Fruit fly (Drosophila melanogaster) whole organism, embryonic: Measurements from ENCODE around the gene CG14205.

Experiments used
- B-H2 ChIP-seq: fragments of 200-800 bp; sonication (Bioruptor generic); optimal IDR thresholded peaks from 2 replicates; lab custom pipeline; 2018; ENCODE audit warnings: missing biosample characterization, mild to moderate bottlenecking, missing genetic modification characterization
- Bgb ChIP-seq: fragments of 200-800 bp; sonication (Bioruptor generic); IDR thresholded peaks from 2 replicates; pipeline ENCODE4 v1.3.6; 2022; ENCODE audit warnings: missing biosample characterization, missing genetic modification characterization; ENCODE audit not compliant: partially characterized antibody
- BtbVII ChIP-seq: fragments of 200-800 bp; sonication (Bioruptor generic); optimal IDR thresholded peaks from 3 replicates; lab custom pipeline; 2017; ENCODE audit warnings: missing biosample characterization, mild to moderate bottlenecking, missing genetic modification characterization
- CG10209 ChIP-seq: fragments of 200-800 bp; sonication (Bioruptor generic); optimal IDR thresholded peaks from 3 replicates; lab custom pipeline; 2017; ENCODE audit warnings: missing biosample characterization, mild to moderate bottlenecking, missing genetic modification characterization, missing genetic modification reagents
- CG10321 ChIP-seq: fragments of 200-800 bp; sonication (Bioruptor generic); IDR thresholded peaks from 2 replicates; pipeline ENCODE4 v1.3.6; 2022; ENCODE audit warnings: missing biosample characterization, missing genetic modification characterization
- CG10979 ChIP-seq: fragments of 200-800 bp; sonication (Bioruptor generic); optimal IDR thresholded peaks from 2 replicates; lab custom pipeline; 2018; ENCODE audit warnings: missing biosample characterization, mild to moderate bottlenecking, missing genetic modification characterization, moderate library complexity
- CG12219 ChIP-seq: fragments of 200-800 bp; sonication (Bioruptor generic); optimal IDR thresholded peaks from 3 replicates; lab custom pipeline; 2018; ENCODE audit warnings: missing biosample characterization, mild to moderate bottlenecking, missing genetic modification characterization
- CG1647 ChIP-seq: fragments of 200-800 bp; sonication (Bioruptor generic); optimal IDR thresholded peaks from 3 replicates; lab custom pipeline; 2016; ENCODE audit warnings: missing biosample characterization, missing genetic modification characterization
- CG16813 ChIP-seq: fragments of 200-800 bp; sonication (Bioruptor generic); IDR thresholded peaks from 3 replicates; pipeline ENCODE4 v1.3.6; 2022; ENCODE audit warnings: missing biosample characterization, missing genetic modification characterization; ENCODE audit not compliant: partially characterized antibody
- CG18262 ChIP-seq: fragments of 200-800 bp; optimal IDR thresholded peaks from 3 replicates; lab custom pipeline; 2019; ENCODE audit warnings: missing biosample characterization, mild to moderate bottlenecking, missing genetic modification characterization, moderate library complexity
- CG2712 ChIP-seq: fragments of 200-800 bp; optimal IDR thresholded peaks from 3 replicates; lab custom pipeline; 2019; ENCODE audit warnings: missing biosample characterization, mild to moderate bottlenecking, missing genetic modification characterization, moderate library complexity
- CG2875 ChIP-seq: fragments of 200-800 bp; sonication (Bioruptor generic); optimal IDR thresholded peaks from 2 replicates; lab custom pipeline; 2017; ENCODE audit warnings: missing biosample characterization, mild to moderate bottlenecking, missing genetic modification characterization, missing genetic modification reagents
- CG31388 ChIP-seq: fragments of 200-800 bp; sonication (Bioruptor generic); optimal IDR thresholded peaks from 2 replicates; lab custom pipeline; 2016; ENCODE audit warnings: missing biosample characterization, missing genetic modification characterization
- CG34376 ChIP-seq: fragments of 200-800 bp; sonication (Bioruptor generic); optimal IDR thresholded peaks from 2 replicates; lab custom pipeline; 2018; ENCODE audit warnings: missing biosample characterization, mild to moderate bottlenecking, missing genetic modification characterization
- CG34422 ChIP-seq: fragments of 200-800 bp; sonication (Bioruptor generic); IDR thresholded peaks from 3 replicates; pipeline ENCODE4 v1.3.6; 2022; ENCODE audit warnings: missing biosample characterization, missing genetic modification characterization
- CG7928 ChIP-seq: fragments of 200-800 bp; sonication (Bioruptor generic); optimal IDR thresholded peaks from 2 replicates; lab custom pipeline; 2017; ENCODE audit warnings: missing biosample characterization, mild to moderate bottlenecking, missing genetic modification characterization
- CG7963 ChIP-seq: fragments of 200-800 bp; sonication (Bioruptor generic); IDR thresholded peaks from 3 replicates; pipeline ENCODE4 v1.3.6; 2022; ENCODE audit warnings: missing biosample characterization, missing genetic modification characterization; ENCODE audit not compliant: partially characterized antibody
- CoRest ChIP-seq: fragments of 200-800 bp; sonication (Bioruptor generic); optimal IDR thresholded peaks from 3 replicates; lab custom pipeline; 2018; ENCODE audit warnings: missing biosample characterization, mild to moderate bottlenecking, missing genetic modification characterization, moderate library complexity
- D19B ChIP-seq: fragments of 200-800 bp; sonication (Bioruptor generic); optimal IDR thresholded peaks from 2 replicates; lab custom pipeline; 2017; ENCODE audit warnings: missing biosample characterization, mild to moderate bottlenecking, missing genetic modification characterization
- Fer3 ChIP-seq: fragments of 200-800 bp; sonication (Bioruptor generic); optimal IDR thresholded peaks from 2 replicates; lab custom pipeline; 2018; ENCODE audit warnings: missing biosample characterization, mild to moderate bottlenecking, missing genetic modification characterization, moderate library complexity
- Gug ChIP-seq: fragments of 200-800 bp; sonication (Bioruptor generic); IDR thresholded peaks from 4 replicates; pipeline ENCODE4 v1.3.6; 2022; ENCODE audit warnings: missing biosample characterization, missing genetic modification characterization
- HLH4C ChIP-seq: fragments of 200-800 bp; sonication (Bioruptor generic); IDR thresholded peaks from 3 replicates; pipeline ENCODE4 v1.3.6; 2022; ENCODE audit warnings: missing biosample characterization, missing genetic modification characterization; ENCODE audit not compliant: partially characterized antibody
- Optix ChIP-seq: fragments of 200-800 bp; sonication (Bioruptor generic); IDR thresholded peaks from 3 replicates; pipeline ENCODE4 v1.3.6; 2022; ENCODE audit warnings: missing biosample characterization, missing genetic modification characterization
- Scr ChIP-seq: fragments of 200-800 bp; sonication (Bioruptor generic); IDR thresholded peaks from 2 replicates; pipeline ENCODE4 v1.3.6; 2022; ENCODE audit warnings: missing biosample characterization, missing genetic modification characterization; ENCODE audit not compliant: partially characterized antibody
- Sox102F ChIP-seq: fragments of 200-800 bp; sonication (Bioruptor generic); optimal IDR thresholded peaks from 2 replicates; lab custom pipeline; 2018; ENCODE audit warnings: missing biosample characterization, mild to moderate bottlenecking, missing genetic modification characterization, moderate library complexity
- Ssrp ChIP-seq: fragments of 200-800 bp; sonication (Bioruptor generic); optimal IDR thresholded peaks from 2 replicates; lab custom pipeline; 2018; ENCODE audit warnings: missing biosample characterization, mild to moderate bottlenecking, missing genetic modification characterization, moderate library complexity
- Usf ChIP-seq: fragments of 200-800 bp; sonication (Bioruptor generic); optimal IDR thresholded peaks from 2 replicates; lab custom pipeline; 2017; ENCODE audit warnings: missing genotype, missing biosample characterization, missing genetic modification characterization
- ab ChIP-seq: fragments of 200-800 bp; sonication (Bioruptor generic); optimal IDR thresholded peaks from 2 replicates; lab custom pipeline; 2016; ENCODE audit warnings: missing biosample characterization, missing genetic modification characterization
- croc ChIP-seq: fragments of 200-800 bp; sonication (Bioruptor generic); conservative IDR thresholded peaks from 3 replicates; pipeline ENCODE4 v1.3.6; 2022; ENCODE audit warnings: missing biosample characterization, missing genetic modification characterization
- da ChIP-seq: fragments of 200-800 bp; sonication (Bioruptor generic); optimal IDR thresholded peaks from 2 replicates; lab custom pipeline; 2016; ENCODE audit warnings: missing biosample characterization, missing genetic modification characterization
- dati ChIP-seq: fragments of 200-800 bp; sonication (Bioruptor generic); IDR thresholded peaks from 2 replicates; pipeline ENCODE4 v1.3.6; 2022; ENCODE audit warnings: missing biosample characterization, missing genetic modification characterization
- dmrt99B ChIP-seq: fragments of 200-800 bp; sonication (Bioruptor generic); optimal IDR thresholded peaks from 2 replicates; lab custom pipeline; 2018; ENCODE audit warnings: missing biosample characterization, mild to moderate bottlenecking, missing genetic modification characterization, moderate library complexity
- hb ChIP-seq: fragments of 200-800 bp; sonication (Bioruptor generic); IDR thresholded peaks from 3 replicates; pipeline ENCODE4 v1.3.6; 2022; ENCODE audit warnings: missing biosample characterization, missing genetic modification characterization; ENCODE audit not compliant: partially characterized antibody
- her ChIP-seq: fragments of 200-800 bp; sonication (Bioruptor generic); optimal IDR thresholded peaks from 2 replicates; lab custom pipeline; 2016; ENCODE audit warnings: missing biosample characterization, missing genetic modification characterization
- ind ChIP-seq: fragments of 200-800 bp; sonication (Bioruptor generic); optimal IDR thresholded peaks from 3 replicates; lab custom pipeline; 2016; ENCODE audit warnings: missing biosample characterization, missing genetic modification characterization
- inv ChIP-seq: fragments of 200-800 bp; sonication (Bioruptor generic); IDR thresholded peaks from 2 replicates; pipeline ENCODE4 v1.3.6; 2022; ENCODE audit warnings: missing biosample characterization, missing genetic modification characterization; ENCODE audit not compliant: partially characterized antibody
- ken ChIP-seq: fragments of 200-800 bp; sonication (Bioruptor generic); IDR thresholded peaks from 3 replicates; pipeline ENCODE4 v1.3.6; 2022; ENCODE audit warnings: missing biosample characterization, missing genetic modification characterization
- lilli ChIP-seq: fragments of 200-800 bp; sonication (Bioruptor generic); optimal IDR thresholded peaks from 3 replicates; lab custom pipeline; 2016; ENCODE audit warnings: missing biosample characterization, missing genetic modification characterization
- nau ChIP-seq: fragments of 200-800 bp; sonication (Bioruptor generic); optimal IDR thresholded peaks from 3 replicates; lab custom pipeline; 2017; ENCODE audit warnings: missing biosample characterization, mild to moderate bottlenecking, missing genetic modification characterization, missing genetic modification reagents
- nmo ChIP-seq: fragments of 200-800 bp; sonication (Bioruptor generic); optimal IDR thresholded peaks from 2 replicates; lab custom pipeline; 2018; ENCODE audit warnings: missing biosample characterization, mild to moderate bottlenecking, missing genetic modification characterization, moderate library complexity
- org-1 ChIP-seq: fragments of 200-800 bp; sonication (Bioruptor generic); optimal IDR thresholded peaks from 2 replicates; lab custom pipeline; 2017; ENCODE audit warnings: missing biosample characterization, missing genetic modification characterization
- phol ChIP-seq: fragments of 200-800 bp; sonication (Bioruptor generic); optimal IDR thresholded peaks from 3 replicates; lab custom pipeline; 2018; ENCODE audit warnings: missing biosample characterization, mild to moderate bottlenecking, missing genetic modification characterization, moderate library complexity
- row ChIP-seq: fragments of 200-800 bp; sonication (Bioruptor generic); IDR thresholded peaks from 3 replicates; pipeline ENCODE4 v1.3.6; 2022; ENCODE audit warnings: missing biosample characterization, missing genetic modification characterization
- sc ChIP-seq, 3 experiments: fragments of >200 bp in 2 of 3; fragments of 200-800 bp in 1 of 3; sonication (Bioruptor generic) in 1 of 3; optimal IDR thresholded peaks; 2 replicates in 2 of 3; 3 replicates in 1 of 3; lab custom pipeline; 2017; ENCODE audit warnings: mild to moderate bottlenecking in 1 of 3, missing biosample characterization in 1 of 3, missing genetic modification characterization in 1 of 3, missing genetic modification reagents in 1 of 3
- sd ChIP-seq: fragments of 200-800 bp; sonication (Bioruptor generic); optimal IDR thresholded peaks from 3 replicates; lab custom pipeline; 2018; ENCODE audit warnings: missing biosample characterization, mild to moderate bottlenecking, missing genetic modification characterization, moderate library complexity
- seq ChIP-seq: fragments of 200-800 bp; sonication (Bioruptor generic); IDR thresholded peaks from 2 replicates; pipeline ENCODE4 v1.3.6; 2022; ENCODE audit warnings: missing biosample characterization, missing genetic modification characterization
- trem ChIP-seq: fragments of 200-800 bp; optimal IDR thresholded peaks from 3 replicates; lab custom pipeline; 2019; ENCODE audit warnings: missing biosample characterization, mild to moderate bottlenecking, missing genetic modification characterization, moderate library complexity
- unpg ChIP-seq: fragments of 200-800 bp; sonication (Bioruptor generic); optimal IDR thresholded peaks from 3 replicates; lab custom pipeline; 2018; ENCODE audit warnings: missing biosample characterization, mild to moderate bottlenecking, missing genetic modification characterization, moderate library complexity
- vvl ChIP-seq: fragments of 200-800 bp; sonication (Bioruptor generic); IDR thresholded peaks from 2 replicates; pipeline ENCODE4 v1.3.6; 2022; ENCODE audit warnings: missing biosample characterization, missing genetic modification characterization
- z ChIP-seq: fragments of 200-800 bp; sonication (Bioruptor generic); IDR thresholded peaks from 3 replicates; pipeline ENCODE4 v1.3.6; 2022; ENCODE audit warnings: missing biosample characterization, missing genetic modification characterization

Gene CG14205

DNA sequence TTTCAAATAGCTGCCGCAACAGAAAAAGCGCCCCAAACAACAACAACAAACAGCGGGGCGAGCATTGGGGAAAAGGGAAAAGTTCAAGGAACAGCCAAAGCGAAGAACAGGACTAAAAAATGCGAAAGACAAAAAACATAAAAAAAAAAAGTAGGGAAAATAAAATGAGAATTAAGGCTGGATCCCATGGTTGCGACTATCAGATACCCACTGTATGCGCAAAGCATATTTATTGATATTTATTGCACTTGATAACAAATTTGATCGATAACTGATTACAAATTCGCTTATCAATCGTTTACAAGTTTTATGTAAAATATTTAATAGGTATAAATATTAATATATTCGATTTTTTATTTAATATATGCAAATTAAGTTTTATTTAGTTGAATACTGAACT lies 42.8 kb upstream of the CG14205 start (continued):
- TF ChIP-seq seq (GFP tag; lab: Robert Waterston, UW) (no peak), BtbVII (GFP tag; lab: Kevin White, UChicago) (no peak), CG34376 (no peak), inv (GFP tag; lab: Robert Waterston, UW) (no peak), CG2875 (GFP tag; lab: Kevin White, UChicago) (no peak), Fer3 (tag; lab: Kevin White, UChicago) (no peak), ken (no peak), CG2712 (tag; lab: Kevin White, UChicago) (peak; percentile 22), ind (GFP tag; lab: Kevin White, UChicago) (no peak), org-1 (GFP tag; lab: Kevin White, UChicago) (no peak), dati (GFP tag; lab: Robert Waterston, UW) (no peak), D19B (peak; percentile 24), unpg (GFP tag; lab: Kevin White, UChicago) (no peak), hb (GFP tag; lab: Robert Waterston, UW) (peak; percentile 64; the same call in 1 of the 3 replicates), CG7963 (GFP tag; lab: Robert Waterston, UW) (peak; percentile 40; the same call in 1 of the 3 replicates), Sox102F (peak; percentile 9), Optix (GFP tag; lab: Robert Waterston, UW) (no peak), nau (no peak), z (GFP tag; lab: Robert Waterston, UW) (no peak), CG34422 (GFP tag; lab: Robert Waterston, UW) (no peak), ab (no peak), CG16813 (GFP tag; lab: Robert Waterston, UW) (0 out of 3 replicates have a peak, but pooled peaks have one; percentile 33), Scr (no peak), lilli (GFP tag; lab: Kevin White, UChicago) (no peak), CG1647 (no peak), row (GFP tag; lab: Robert Waterston, UW) (peak; percentile 49; the same call in 2 of the 3 replicates), da (no peak), Ssrp (tag; lab: Kevin White, UChicago) (peak; percentile 7), Bgb (GFP tag; lab: Robert Waterston, UW) (no peak), CG18262 (tag; lab: Kevin White, UChicago) (peak; percentile 21), CoRest (peak; percentile 16), trem (no peak), Gug (no peak), vvl (GFP tag; lab: Robert Waterston, UW) (no peak), sc (optimal IDR thresholded peaks at IDR 0.05; lab: Kevin White, UChicago) (no peak), sc (GFP tag; optimal IDR thresholded peaks at IDR 0.05; lab: Kevin White, UChicago) (no peak), CG7928 (no peak), B-H2 (no peak), her (GFP tag; lab: Kevin White, UChicago) (no peak), CG10209 (no peak), dmrt99B (tag; lab: Kevin White, UChicago) (no peak), CG10321 (GFP tag; lab: Robert Waterston, UW) (no peak), sd (tag; lab: Kevin White, UChicago) (no peak), croc (no peak), nmo (no peak), CG31388 (GFP tag; lab: Kevin White, UChicago) (no peak), CG10979 (tag; lab: Kevin White, UChicago) (no peak), Usf (no peak), HLH4C (peak; percentile 54; the same call in 2 of the 3 replicates), CG12219 (GFP tag; lab: Kevin White, UChicago) (no peak), phol (tag; lab: Kevin White, UChicago) (peak; percentile 2)
